Worm (Caenorhabditis elegans) whole organism, early embryonic: ENCODE data around the gene F13A2.5.

ENCODE experiments used
- B0310.2 ChIP-seq: sonication (generic microtip); optimal IDR thresholded peaks from 2 replicates; lab custom pipeline; 2016; ENCODE audit warnings: mild to moderate bottlenecking, missing genetic modification characterization, missing compliant biosample characterization
- F13C5.2 ChIP-seq: sonication (generic microtip); optimal IDR thresholded peaks from 2 replicates; lab custom pipeline; 2017; ENCODE audit warnings: mild to moderate bottlenecking, missing genetic modification characterization, inconsistent platforms, missing compliant biosample characterization
- aly-1 ChIP-seq: sonication (generic microtip); optimal IDR thresholded peaks from 2 replicates; lab custom pipeline; 2016; ENCODE audit warnings: missing genetic modification characterization, missing compliant biosample characterization
- ama-1 ChIP-seq: fragments of 150-350 bp; optimal IDR thresholded peaks from 2 replicates; lab custom pipeline; 2014
- ceh-13 ChIP-seq: fragments of 200-800 bp; sonication (Bioruptor generic); optimal IDR thresholded peaks from 2 replicates; lab custom pipeline; 2018; ENCODE audit warnings: mild to moderate bottlenecking, missing genetic modification characterization, missing compliant biosample characterization
- ets-7 ChIP-seq: sonication (generic microtip); optimal IDR thresholded peaks from 2 replicates; lab custom pipeline; 2016; ENCODE audit warnings: missing genotype, missing genetic modification characterization, missing compliant biosample characterization
- hmg-4 ChIP-seq: fragments of 200-800 bp; sonication (Bioruptor generic); optimal IDR thresholded peaks from 2 replicates; lab custom pipeline; 2018; ENCODE audit warnings: mild to moderate bottlenecking, missing genetic modification characterization, missing compliant biosample characterization
- scrt-1 ChIP-seq: fragments of 200-800 bp; sonication (Bioruptor generic); IDR thresholded peaks from 2 replicates; pipeline ENCODE4 v1.3.6; 2022; ENCODE audit warnings: missing genetic modification characterization, missing compliant biosample characterization
- tbx-11 ChIP-seq: fragments of 200-800 bp; sonication (Bioruptor generic); IDR thresholded peaks from 2 replicates; pipeline ENCODE4 v1.3.6; 2022; ENCODE audit warnings: missing genetic modification characterization, missing compliant biosample characterization
- tbx-37 ChIP-seq: fragments of 200-800 bp; sonication (Bioruptor generic); conservative IDR thresholded peaks from 2 replicates; pipeline ENCODE4 v1.3.6; 2022; ENCODE audit warnings: missing genetic modification reagents, missing genetic modification characterization, missing compliant biosample characterization

DNA sequence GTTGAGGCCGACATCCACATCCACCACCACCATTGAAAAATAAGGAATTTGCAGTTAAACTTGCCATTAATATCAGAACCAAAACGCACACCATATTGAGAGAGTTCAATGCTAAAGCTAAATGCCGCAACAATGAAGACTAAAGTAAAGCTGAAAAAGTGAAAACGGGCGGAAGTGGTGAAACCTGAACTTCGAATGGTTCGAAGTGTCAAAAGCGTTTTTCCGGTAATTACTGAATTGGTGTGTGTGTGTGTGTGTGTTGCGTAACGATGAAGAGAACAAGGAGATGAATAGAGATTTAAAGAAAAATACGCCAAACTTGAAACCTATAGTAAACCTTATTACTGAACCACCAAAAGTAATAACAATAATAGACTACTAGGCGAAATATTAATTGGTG is 37.2 kb downstream of the F13A2.5 start, which contains the start of gene grl-13:
- TF ChIP-seq tbx-11 (GFP tag; lab: Robert Waterston, UW) (no peak), ets-7 (tag; lab: Kevin White, UChicago) (no peak), F13C5.2 (tag; lab: Kevin White, UChicago) (no peak), ama-1 (no peak), aly-1 (tag; lab: Kevin White, UChicago) (no peak), hmg-4 (GFP tag; lab: Kevin White, UChicago) (no peak), ceh-13 (GFP tag; lab: Kevin White, UChicago) (no peak), tbx-37 (GFP tag; lab: Robert Waterston, UW) (no peak), scrt-1 (no peak), B0310.2 (tag; lab: Kevin White, UChicago) (no peak)
